Fruit fly (Drosophila melanogaster) whole organism, embryonic: Measurements from ENCODE around the gene Eato.

Experiments
- Bdp1 ChIP-seq: fragments of 200-800 bp; sonication (Bioruptor generic); optimal IDR thresholded peaks from 3 replicates; lab custom pipeline; 2016; ENCODE audit warnings: missing biosample characterization, missing genetic modification characterization
- Blimp-1 ChIP-seq: fragments of 200-800 bp; sonication (Bioruptor generic); optimal IDR thresholded peaks from 3 replicates; lab custom pipeline; 2018; ENCODE audit warnings: missing biosample characterization, missing genetic modification characterization, mild to moderate bottlenecking, moderate library complexity, missing genetic modification reagents
- CG1024 ChIP-seq: fragments of 200-800 bp; sonication (Bioruptor generic); IDR thresholded peaks from 2 replicates; pipeline ENCODE4 v1.3.6; 2022; ENCODE audit warnings: missing biosample characterization, missing genetic modification characterization
- CG10462 ChIP-seq: fragments of 200-800 bp; sonication (Bioruptor generic); optimal IDR thresholded peaks from 2 replicates; lab custom pipeline; 2016; ENCODE audit warnings: missing biosample characterization, missing genetic modification characterization
- CG11398 ChIP-seq: fragments of 200-800 bp; sonication (Bioruptor generic); optimal IDR thresholded peaks from 2 replicates; lab custom pipeline; 2016; ENCODE audit warnings: missing biosample characterization, missing genetic modification characterization
- CG11456 ChIP-seq: fragments of 200-800 bp; sonication (Bioruptor generic); IDR thresholded peaks from 3 replicates; pipeline ENCODE4 v1.3.6; 2022; ENCODE audit warnings: missing biosample characterization, missing genetic modification characterization
- CG12071 ChIP-seq: fragments of 200-800 bp; sonication (Bioruptor generic); optimal IDR thresholded peaks from 3 replicates; lab custom pipeline; 2018; ENCODE audit warnings: missing biosample characterization, mild to moderate bottlenecking, missing genetic modification characterization
- CG12942 ChIP-seq: fragments of 200-800 bp; sonication (Bioruptor generic); optimal IDR thresholded peaks from 3 replicates; lab custom pipeline; 2016; ENCODE audit warnings: missing biosample characterization, missing genetic modification characterization
- CG15011 ChIP-seq: fragments of 200-800 bp; sonication (Bioruptor generic); optimal IDR thresholded peaks from 3 replicates; lab custom pipeline; 2018; ENCODE audit warnings: missing biosample characterization, mild to moderate bottlenecking, missing genetic modification characterization
- CG17328 ChIP-seq: fragments of 200-800 bp; sonication (Bioruptor generic); IDR thresholded peaks from 2 replicates; pipeline ENCODE4 v1.3.6; 2022; ENCODE audit warnings: missing biosample characterization, missing genetic modification characterization
- CG17802 ChIP-seq: fragments of 200-800 bp; sonication (Bioruptor generic); optimal IDR thresholded peaks from 2 replicates; lab custom pipeline; 2018; ENCODE audit warnings: missing biosample characterization, mild to moderate bottlenecking, missing genetic modification characterization, moderate library complexity
- CG2120 ChIP-seq: fragments of 200-800 bp; sonication (Bioruptor generic); optimal IDR thresholded peaks from 3 replicates; lab custom pipeline; 2016; ENCODE audit warnings: missing biosample characterization, missing genetic modification characterization
- CG2129 ChIP-seq: fragments of 200-800 bp; sonication (Bioruptor generic); IDR thresholded peaks from 2 replicates; pipeline ENCODE4 v1.3.6; 2022; ENCODE audit warnings: missing biosample characterization, missing genetic modification characterization; ENCODE audit not compliant: partially characterized antibody
- CG2889 ChIP-seq: fragments of 200-800 bp; sonication (Bioruptor generic); IDR thresholded peaks from 3 replicates; pipeline ENCODE4 v1.3.6; 2022; ENCODE audit warnings: missing biosample characterization, missing genetic modification characterization
- CG42726 ChIP-seq: fragments of 200-800 bp; sonication (Bioruptor generic); IDR thresholded peaks from 2 replicates; pipeline ENCODE4 v1.3.6; 2022; ENCODE audit warnings: missing biosample characterization, missing genetic modification characterization; ENCODE audit not compliant: partially characterized antibody
- CG6272 ChIP-seq: fragments of 200-800 bp; sonication (Bioruptor generic); IDR thresholded peaks from 2 replicates; pipeline ENCODE4 v1.3.6; 2022; ENCODE audit warnings: missing biosample characterization, missing genetic modification characterization
- CG6791 ChIP-seq: fragments of 200-800 bp; sonication (Bioruptor generic); IDR thresholded peaks from 3 replicates; pipeline ENCODE4 v1.3.6; 2022; ENCODE audit warnings: missing biosample characterization, missing genetic modification characterization; ENCODE audit not compliant: partially characterized antibody
- CG7271 ChIP-seq: fragments of 200-800 bp; sonication (Bioruptor generic); optimal IDR thresholded peaks from 2 replicates; lab custom pipeline; 2018; ENCODE audit warnings: missing biosample characterization, mild to moderate bottlenecking, missing genetic modification characterization, moderate library complexity
- CkIIα-i1 ChIP-seq: fragments of 200-800 bp; sonication (Bioruptor generic); IDR thresholded peaks from 2 replicates; pipeline ENCODE4 v1.3.6; 2022; ENCODE audit warnings: missing biosample characterization, missing genetic modification characterization
- HLH4C ChIP-seq: fragments of 200-800 bp; sonication (Bioruptor generic); IDR thresholded peaks from 3 replicates; pipeline ENCODE4 v1.3.6; 2022; ENCODE audit warnings: missing biosample characterization, missing genetic modification characterization; ENCODE audit not compliant: partially characterized antibody
- Hr51 ChIP-seq, 2 experiments: fragments of 200-800 bp; sonication (Bioruptor generic); optimal IDR thresholded peaks; 2 replicates in 1 of 2; 3 replicates in 1 of 2; lab custom pipeline; 2016 to 2018; ENCODE audit warnings: missing biosample characterization in 2 of 2, missing genetic modification characterization in 2 of 2, mild to moderate bottlenecking in 1 of 2, moderate library complexity in 1 of 2
- NC2β ChIP-seq: fragments of 200-800 bp; sonication (Bioruptor generic); optimal IDR thresholded peaks from 2 replicates; lab custom pipeline; 2016; ENCODE audit warnings: missing biosample characterization, missing genetic modification characterization
- Optix ChIP-seq: fragments of 200-800 bp; sonication (Bioruptor generic); IDR thresholded peaks from 3 replicates; pipeline ENCODE4 v1.3.6; 2022; ENCODE audit warnings: missing biosample characterization, missing genetic modification characterization
- PHDP ChIP-seq: fragments of 200-800 bp; sonication (Bioruptor generic); optimal IDR thresholded peaks from 3 replicates; lab custom pipeline; 2018; ENCODE audit warnings: missing biosample characterization, mild to moderate bottlenecking, missing genetic modification characterization, moderate library complexity
- Ravus ChIP-seq: fragments of 200-800 bp; sonication (Bioruptor generic); IDR thresholded peaks from 2 replicates; pipeline ENCODE4 v1.3.6; 2022; ENCODE audit warnings: missing biosample characterization, missing genetic modification characterization
- Rx ChIP-seq: fragments of 200-800 bp; sonication (Bioruptor generic); IDR thresholded peaks from 2 replicates; pipeline ENCODE4 v1.3.6; 2022; ENCODE audit warnings: missing biosample characterization, missing genetic modification characterization
- Scr ChIP-seq: fragments of 200-800 bp; sonication (Bioruptor generic); IDR thresholded peaks from 2 replicates; pipeline ENCODE4 v1.3.6; 2022; ENCODE audit warnings: missing biosample characterization, missing genetic modification characterization; ENCODE audit not compliant: partially characterized antibody
- Sox102F ChIP-seq: fragments of 200-800 bp; sonication (Bioruptor generic); optimal IDR thresholded peaks from 2 replicates; lab custom pipeline; 2018; ENCODE audit warnings: missing biosample characterization, mild to moderate bottlenecking, missing genetic modification characterization, moderate library complexity
- ap ChIP-seq: fragments of 200-800 bp; sonication (Bioruptor generic); IDR thresholded peaks from 2 replicates; pipeline ENCODE4 v1.3.6; 2022; ENCODE audit warnings: missing biosample characterization, missing genetic modification characterization
- bbx ChIP-seq: fragments of 200-800 bp; sonication (Bioruptor generic); IDR thresholded peaks from 2 replicates; pipeline ENCODE4 v1.3.6; 2022; ENCODE audit warnings: missing biosample characterization, missing genetic modification characterization; ENCODE audit not compliant: partially characterized antibody
- corto ChIP-seq: fragments of 200-800 bp; sonication (Bioruptor generic); optimal IDR thresholded peaks from 2 replicates; lab custom pipeline; 2016; ENCODE audit warnings: missing biosample characterization, mild to moderate bottlenecking, missing genetic modification characterization, moderate library complexity
- crp ChIP-seq, 2 experiments: fragments of 200-800 bp; sonication (Bioruptor generic); optimal IDR thresholded peaks; 2 replicates in 1 of 2; 3 replicates in 1 of 2; lab custom pipeline; 2017; ENCODE audit warnings: missing biosample characterization in 2 of 2, missing genetic modification characterization in 2 of 2, mild to moderate bottlenecking in 1 of 2, moderate library complexity in 1 of 2
- dimm ChIP-seq: fragments of 200-800 bp; sonication (Bioruptor generic); IDR thresholded peaks from 2 replicates; pipeline ENCODE4 v1.3.6; 2022; ENCODE audit warnings: missing biosample characterization, missing genetic modification characterization
- exex ChIP-seq: fragments of 200-800 bp; sonication (Bioruptor generic); optimal IDR thresholded peaks from 4 replicates; lab custom pipeline; 2018; ENCODE audit warnings: missing biosample characterization, mild to moderate bottlenecking, missing genetic modification characterization, moderate library complexity
- fru ChIP-seq: fragments of >200 bp; optimal IDR thresholded peaks from 2 replicates; lab custom pipeline; 2017
- gfzf ChIP-seq: fragments of 200-800 bp; sonication (Bioruptor generic); optimal IDR thresholded peaks from 2 replicates; lab custom pipeline; 2016; ENCODE audit warnings: missing biosample characterization, mild to moderate bottlenecking, missing genetic modification characterization, moderate library complexity
- grn ChIP-seq: fragments of 200-800 bp; sonication (Bioruptor generic); optimal IDR thresholded peaks from 3 replicates; lab custom pipeline; 2017; ENCODE audit warnings: missing biosample characterization, missing genetic modification characterization
- gt ChIP-seq: fragments of 200-800 bp; sonication (Bioruptor generic); IDR thresholded peaks from 2 replicates; pipeline ENCODE4 v1.3.6; 2022; ENCODE audit warnings: missing biosample characterization, missing genetic modification characterization
- ind ChIP-seq: fragments of 200-800 bp; sonication (Bioruptor generic); optimal IDR thresholded peaks from 3 replicates; lab custom pipeline; 2016; ENCODE audit warnings: missing biosample characterization, missing genetic modification characterization
- lbe ChIP-seq: fragments of 200-800 bp; sonication (Bioruptor generic); optimal IDR thresholded peaks from 2 replicates; lab custom pipeline; 2016; ENCODE audit warnings: missing biosample characterization, mild to moderate bottlenecking, missing genetic modification characterization
- pan ChIP-seq, 4 experiments: fragments of >200 bp in 3 of 4; fragments of 200-800 bp in 1 of 4; sonication (Bioruptor generic) in 1 of 4; optimal IDR thresholded peaks in 3 of 4; IDR thresholded peaks in 1 of 4; 2 replicates each; pipeline versions ENCODE4 v1.3.6 to Lab custom; 2017 to 2022; ENCODE audit warnings: missing biosample characterization in 2 of 4, missing genetic modification characterization in 2 of 4, mixed read lengths in 1 of 4
- ro ChIP-seq: fragments of 200-800 bp; sonication (Bioruptor generic); IDR thresholded peaks from 2 replicates; pipeline ENCODE4 v1.3.6; 2022; ENCODE audit warnings: missing biosample characterization, missing genetic modification characterization
- sd ChIP-seq: fragments of 200-800 bp; sonication (Bioruptor generic); optimal IDR thresholded peaks from 3 replicates; lab custom pipeline; 2018; ENCODE audit warnings: missing biosample characterization, mild to moderate bottlenecking, missing genetic modification characterization, moderate library complexity
- ttk ChIP-seq: fragments of 200-800 bp; sonication (Bioruptor generic); IDR thresholded peaks from 2 replicates; pipeline ENCODE4 v2.1.2; 2022; ENCODE audit warnings: missing biosample characterization, missing genetic modification characterization
- tup ChIP-seq: fragments of 200-800 bp; sonication (Bioruptor generic); optimal IDR thresholded peaks from 2 replicates; lab custom pipeline; 2016; ENCODE audit warnings: missing biosample characterization, mild to moderate bottlenecking, missing genetic modification characterization, moderate library complexity
- vfl ChIP-seq: fragments of 200-800 bp; sonication (Bioruptor generic); optimal IDR thresholded peaks from 2 replicates; lab custom pipeline; 2016; ENCODE audit warnings: missing biosample characterization, missing genetic modification characterization
- vnd ChIP-seq: fragments of 200-800 bp; sonication (Bioruptor generic); IDR thresholded peaks from 3 replicates; pipeline ENCODE4 v1.3.6; 2022; ENCODE audit warnings: missing biosample characterization, missing genetic modification characterization; ENCODE audit not compliant: partially characterized antibody

Gene Eato

dm6 chr2L:13835002-13835910 lies 51.4 kb downstream of the Eato start, which contains the start of the genes mRpS23 and CenG1A (continued):
- TF ChIP-seq CG10462 (GFP tag; lab: Kevin White, UChicago) (peak; percentile 99), gt (GFP tag; lab: Robert Waterston, UW) (peak; percentile 99), Scr (peak; percentile 89), exex (tag; lab: Kevin White, UChicago) (peak; percentile 98), pan (optimal IDR thresholded peaks at IDR 0.05; lab: Kevin White, UChicago) (no peak), pan (GFP tag; optimal IDR thresholded peaks at IDR 0.05 in 1 of 2, IDR thresholded peaks at IDR 0.05 in 1 of 2) (peak in 1 of 2 experiments; percentile 100), CG15011 (GFP tag; lab: Kevin White, UChicago) (peak; percentile 99), CG17802 (tag; lab: Kevin White, UChicago) (peak; percentile 95), HLH4C (peak; percentile 85), CG6791 (GFP tag; lab: Robert Waterston, UW) (peak; percentile 74), CG11456 (GFP tag; lab: Robert Waterston, UW) (peak; percentile 100), lbe (GFP tag; lab: Kevin White, UChicago) (peak; percentile 99), Optix (peak; percentile 100), tup (peak; percentile 99), CG2889 (peak; percentile 100), grn (GFP tag; lab: Kevin White, UChicago) (peak; percentile 95), CG6272 (GFP tag; lab: Robert Waterston, UW) (peak; percentile 100), CG17328 (peak; percentile 100), CG2129 (GFP tag; lab: Robert Waterston, UW) (peak; percentile 79; the same call in 1 of the 2 replicates), Rx (GFP tag; lab: Robert Waterston, UW) (peak; percentile 100), crp (GFP tag; optimal IDR thresholded peaks at IDR 0.05; lab: Kevin White, UChicago) (peak; percentile 52 to 78), dimm (GFP tag; lab: Robert Waterston, UW) (peak; percentile 99), ttk (GFP tag; lab: Robert Waterston, UW) (peak; percentile 100), Hr51 (GFP tag; optimal IDR thresholded peaks at IDR 0.05; lab: Kevin White, UChicago) (peak; percentile 100), CG11398 (GFP tag; lab: Kevin White, UChicago) (peak; percentile 99), CG1024 (GFP tag; lab: Robert Waterston, UW) (peak; percentile 99), PHDP (tag; lab: Kevin White, UChicago) (peak; percentile 100), sd (tag; lab: Kevin White, UChicago) (peak; percentile 99), ro (peak; percentile 99), CG2120 (GFP tag; lab: Kevin White, UChicago) (peak; percentile 100), CG42726 (GFP tag; lab: Robert Waterston, UW) (peak; percentile 64), gfzf (GFP tag; lab: Kevin White, UChicago) (peak; percentile 84), bbx (GFP tag; lab: Robert Waterston, UW) (peak; percentile 64; the same call in 1 of the 2 replicates), ap (peak; percentile 100), CG12942 (GFP tag; lab: Kevin White, UChicago) (peak; percentile 100), Bdp1 (GFP tag; lab: Kevin White, UChicago) (peak; percentile 96), ind (GFP tag; lab: Kevin White, UChicago) (peak; percentile 100), NC2β (GFP tag; lab: Kevin White, UChicago) (peak; percentile 100), CG7271 (tag; lab: Kevin White, UChicago) (peak; percentile 99), fru (no peak), corto (GFP tag; lab: Kevin White, UChicago) (no peak), vnd (peak; percentile 85), CG12071 (peak; percentile 100), vfl (GFP tag; lab: Kevin White, UChicago) (peak; percentile 100), Blimp-1 (GFP tag; lab: Kevin White, UChicago) (peak; percentile 99), Ravus (GFP tag; lab: Robert Waterston, UW) (peak; percentile 99), Sox102F (GFP tag; lab: Kevin White, UChicago) (peak; percentile 100), CkIIα-i1 (peak; percentile 99)
